Worm (Caenorhabditis elegans) whole organism, late embryonic: ENCODE results near the gene C13A2.12.

Experiments used
- F13H6.1 ChIP-seq: sonication (generic microtip); optimal IDR thresholded peaks from 2 replicates; lab custom pipeline; 2016; ENCODE audit warnings: missing genetic modification characterization, missing compliant biosample characterization
- K02D7.2 ChIP-seq: sonication (generic microtip); optimal IDR thresholded peaks from 2 replicates; lab custom pipeline; 2017; ENCODE audit warnings: mild to moderate bottlenecking, missing genetic modification characterization, missing compliant biosample characterization
- K09A11.1 ChIP-seq: sonication (generic microtip); optimal IDR thresholded peaks from 2 replicates; lab custom pipeline; 2017; ENCODE audit warnings: antibody characterized with exemption, mild to moderate bottlenecking, missing genetic modification characterization, missing compliant biosample characterization; ENCODE audit not compliant: insufficient read depth
- ceh-14 ChIP-seq: sonication (generic microtip); optimal IDR thresholded peaks from 2 replicates; lab custom pipeline; 2016; ENCODE audit warnings: missing genotype, missing genetic modification characterization, missing compliant biosample characterization
- ceh-18 ChIP-seq: sonication (generic microtip); optimal IDR thresholded peaks from 2 replicates; lab custom pipeline; 2016; ENCODE audit warnings: missing genetic modification characterization, missing compliant biosample characterization
- ceh-19 ChIP-seq: fragments of 200-800 bp; sonication (Bioruptor generic); optimal IDR thresholded peaks from 2 replicates; lab custom pipeline; 2018; ENCODE audit warnings: mild to moderate bottlenecking, missing genetic modification characterization, missing compliant biosample characterization
- ceh-2 ChIP-seq: sonication (generic microtip); optimal IDR thresholded peaks from 2 replicates; lab custom pipeline; 2016; ENCODE audit warnings: missing genotype, missing genetic modification characterization, missing compliant biosample characterization
- ceh-22 ChIP-seq: sonication (generic microtip); optimal IDR thresholded peaks from 2 replicates; lab custom pipeline; 2017; ENCODE audit warnings: missing biosample characterization, missing genetic modification characterization
- ceh-24 ChIP-seq: sonication (generic microtip); optimal IDR thresholded peaks from 2 replicates; lab custom pipeline; 2016; ENCODE audit warnings: mild to moderate bottlenecking, missing genetic modification characterization, missing compliant biosample characterization
- ceh-30 ChIP-seq: fragments of 150-350 bp; optimal IDR thresholded peaks from 2 replicates; lab custom pipeline; 2014; ENCODE audit warnings: missing biosample characterization, missing genetic modification characterization
- ceh-34 ChIP-seq: sonication (generic microtip); optimal IDR thresholded peaks from 2 replicates; lab custom pipeline; 2016; ENCODE audit warnings: mild to moderate bottlenecking, missing genetic modification characterization, missing compliant biosample characterization
- ceh-6 ChIP-seq: fragments of 200-800 bp; sonication (Bioruptor generic); optimal IDR thresholded peaks from 2 replicates; lab custom pipeline; 2018; ENCODE audit warnings: mild to moderate bottlenecking, missing genetic modification characterization, missing compliant biosample characterization
- ceh-9 ChIP-seq: sonication (generic microtip); optimal IDR thresholded peaks from 2 replicates; lab custom pipeline; 2016; ENCODE audit warnings: mild to moderate bottlenecking, missing genetic modification characterization, inconsistent platforms, missing compliant biosample characterization
- dmd-4 ChIP-seq: sonication (generic microtip); optimal IDR thresholded peaks from 2 replicates; lab custom pipeline; 2016; ENCODE audit warnings: borderline replicate concordance, missing genetic modification characterization, missing compliant biosample characterization
- elt-4 ChIP-seq: sonication (generic microtip); optimal IDR thresholded peaks from 2 replicates; lab custom pipeline; 2016; ENCODE audit warnings: missing genetic modification characterization, missing compliant biosample characterization
- fkh-6 ChIP-seq: sonication (generic microtip); optimal IDR thresholded peaks from 2 replicates; lab custom pipeline; 2016; ENCODE audit warnings: missing genetic modification characterization, missing compliant biosample characterization
- hlh-30 ChIP-seq: sonication (generic microtip); optimal IDR thresholded peaks from 2 replicates; lab custom pipeline; 2017; ENCODE audit warnings: antibody characterized with exemption, missing genetic modification characterization, missing compliant biosample characterization; ENCODE audit not compliant: insufficient read depth
- hlh-8 ChIP-seq: sonication (generic microtip); optimal IDR thresholded peaks from 2 replicates; lab custom pipeline; 2016; ENCODE audit warnings: missing genotype, missing genetic modification characterization, missing compliant biosample characterization
- lim-6 ChIP-seq: sonication (generic microtip); optimal IDR thresholded peaks from 2 replicates; lab custom pipeline; 2016; ENCODE audit warnings: missing genetic modification characterization, missing compliant biosample characterization
- madf-2 ChIP-seq: sonication (generic microtip); optimal IDR thresholded peaks from 2 replicates; lab custom pipeline; 2017; ENCODE audit warnings: missing genetic modification characterization, missing compliant biosample characterization
- mec-3 ChIP-seq: sonication (generic microtip); optimal IDR thresholded peaks from 2 replicates; lab custom pipeline; 2016; ENCODE audit warnings: borderline replicate concordance, missing genetic modification characterization, missing compliant biosample characterization
- nfya-1 ChIP-seq: sonication (generic microtip); optimal IDR thresholded peaks from 2 replicates; lab custom pipeline; 2017; ENCODE audit warnings: missing genetic modification characterization, mild to moderate bottlenecking, missing compliant biosample characterization, antibody characterized with exemption, moderate library complexity
- nhr-232 ChIP-seq: sonication (generic microtip); optimal IDR thresholded peaks from 2 replicates; lab custom pipeline; 2016; ENCODE audit warnings: missing genetic modification characterization, missing compliant biosample characterization
- pag-3 ChIP-seq: sonication (generic microtip); optimal IDR thresholded peaks from 2 replicates; lab custom pipeline; 2016; ENCODE audit warnings: missing compliant biosample characterization, missing genetic modification characterization, borderline replicate concordance
- pat-9 ChIP-seq: fragments of 200-800 bp; sonication (Bioruptor generic); optimal IDR thresholded peaks from 2 replicates; lab custom pipeline; 2018; ENCODE audit warnings: mild to moderate bottlenecking, missing genetic modification characterization, moderate library complexity, missing compliant biosample characterization
- pax-1 ChIP-seq: fragments of 150-350 bp; optimal IDR thresholded peaks from 2 replicates; lab custom pipeline; 2014; ENCODE audit warnings: missing biosample characterization, missing genetic modification characterization
- pha-2 ChIP-seq: sonication (generic microtip); optimal IDR thresholded peaks from 2 replicates; lab custom pipeline; 2017; ENCODE audit warnings: mild to moderate bottlenecking, missing genetic modification characterization, missing compliant biosample characterization
- pros-1 ChIP-seq: fragments of 150-350 bp; optimal IDR thresholded peaks from 2 replicates; lab custom pipeline; 2014; ENCODE audit warnings: missing biosample characterization, missing genetic modification reagents, missing genetic modification characterization
- ref-2 ChIP-seq: sonication (generic microtip); optimal IDR thresholded peaks from 2 replicates; lab custom pipeline; 2016; ENCODE audit warnings: missing genetic modification characterization, missing compliant biosample characterization
- sdc-2 ChIP-seq: sonication (generic microtip); optimal IDR thresholded peaks from 2 replicates; lab custom pipeline; 2016; ENCODE audit warnings: missing genotype, missing genetic modification characterization, missing compliant biosample characterization
- sox-2 ChIP-seq: fragments of 200-800 bp; sonication (Bioruptor generic); IDR thresholded peaks from 2 replicates; pipeline ENCODE4 v1.3.6; 2022; ENCODE audit warnings: missing genetic modification reagents, missing genetic modification characterization, missing compliant biosample characterization
- sox-4 ChIP-seq: sonication (generic microtip); optimal IDR thresholded peaks from 2 replicates; lab custom pipeline; 2017; ENCODE audit warnings: mild to moderate bottlenecking, missing genetic modification characterization, inconsistent platforms, missing compliant biosample characterization
- ttx-3 ChIP-seq: sonication (generic microtip); optimal IDR thresholded peaks from 2 replicates; lab custom pipeline; 2016; ENCODE audit warnings: missing genetic modification reagents, missing genetic modification characterization, missing compliant biosample characterization
- unc-3 ChIP-seq, 2 experiments: fragments of 200-800 bp in 1 of 2; sonication (Bioruptor generic) in 1 of 2; sonication (generic microtip) in 1 of 2; conservative IDR thresholded peaks in 1 of 2; optimal IDR thresholded peaks in 1 of 2; 2 replicates each; pipeline versions ENCODE4 v1.3.6 to Lab custom; 2016 to 2022; ENCODE audit warnings: missing compliant biosample characterization in 2 of 2, missing genetic modification characterization in 2 of 2, missing genetic modification reagents in 1 of 2
- zip-5 ChIP-seq: sonication (generic microtip); optimal IDR thresholded peaks from 2 replicates; lab custom pipeline; 2016; ENCODE audit warnings: missing genetic modification characterization, missing compliant biosample characterization
- ztf-16 ChIP-seq: sonication (generic microtip); optimal IDR thresholded peaks from 2 replicates; lab custom pipeline; 2017; ENCODE audit warnings: missing genetic modification characterization, missing compliant biosample characterization

C13A2.12 gene

ce11 chrV:7264042-7264441, 5.0 kb downstream of the C13A2.12 start, which contains the start of gene C13A2.9:
TSS of gene C13A2.9 (minus strand) at chrV:7264142.
- no peak for TF ChIP-seq ztf-16
- TF ChIP-seq ttx-3 (tag; lab: Kevin White, UChicago), result no peak
- TF ChIP-seq lim-6 (tag; lab: Kevin White, UChicago), result no peak
- no peak for TF ChIP-seq dmd-4 (tag; lab: Kevin White, UChicago)
- TF ChIP-seq ceh-22 (tag; lab: Kevin White, UChicago), result no peak
- TF ChIP-seq K02D7.2 (tag; lab: Kevin White, UChicago), result no peak
- no peak for TF ChIP-seq ceh-30
- TF ChIP-seq unc-3 (GFP tag; conservative IDR thresholded peaks at IDR 0.05; lab: Robert Waterston, UW), result no peak
- TF ChIP-seq unc-3 (tag; optimal IDR thresholded peaks at IDR 0.05; lab: Kevin White, UChicago), result no peak
- no peak for TF ChIP-seq sox-2 (GFP tag; lab: Robert Waterston, UW)
- TF ChIP-seq madf-2 (tag; lab: Kevin White, UChicago), result no peak

ce11 chrV:7266021-7266420, 7.0 kb downstream of the C13A2.12 start, which contains the start of gene C13A2.7:
TSS of gene C13A2.7 (plus strand) at chrV:7266321.
- TF ChIP-seq pax-1 (tag; lab: Kevin White, UChicago) (no peak), pha-2 (tag; lab: Kevin White, UChicago) (no peak), ref-2 (tag; lab: Kevin White, UChicago) (no peak), hlh-8 (tag; lab: Kevin White, UChicago) (no peak), sox-4 (tag; lab: Kevin White, UChicago) (no peak), ceh-9 (tag; lab: Kevin White, UChicago) (no peak)

ce11 chrV:7269399-7269798, 10.3 kb downstream of the C13A2.12 start, which contains the start of gene C13A2.6:
TSS of gene C13A2.6 (plus strand) at chrV:7269699.
- TF ChIP-seq ceh-6 (no peak), pag-3 (tag; lab: Kevin White, UChicago) (no peak), pros-1 (tag; lab: Kevin White, UChicago) (no peak), ceh-24 (tag; lab: Kevin White, UChicago) (no peak), K09A11.1 (tag; lab: Kevin White, UChicago) (no peak), F13H6.1 (tag; lab: Kevin White, UChicago) (no peak), hlh-30 (tag; lab: Kevin White, UChicago) (no peak), ceh-30 (no peak), ceh-34 (tag; lab: Kevin White, UChicago) (no peak), unc-3 (GFP tag; conservative IDR thresholded peaks at IDR 0.05; lab: Robert Waterston, UW) (no peak), unc-3 (tag; optimal IDR thresholded peaks at IDR 0.05; lab: Kevin White, UChicago) (no peak), ceh-19 (GFP tag; lab: Kevin White, UChicago) (no peak), sdc-2 (tag; lab: Kevin White, UChicago) (no peak), sox-4 (tag; lab: Kevin White, UChicago) (no peak), fkh-6 (tag; lab: Kevin White, UChicago) (no peak), ztf-16 (no peak), nfya-1 (tag; lab: Kevin White, UChicago) (no peak)

ce11 chrV:7274992-7275391, 15.9 kb downstream of the C13A2.12 start, which contains the start of gene C13A2.10:
TSS of gene C13A2.10 (minus strand) at chrV:7275092.
- TF ChIP-seq zip-5 (tag; lab: Kevin White, UChicago) (no peak), ceh-2 (no peak), sox-2 (GFP tag; lab: Robert Waterston, UW) (no peak), mec-3 (tag; lab: Kevin White, UChicago) (no peak), elt-4 (tag; lab: Kevin White, UChicago) (no peak), K09A11.1 (tag; lab: Kevin White, UChicago) (no peak), ref-2 (tag; lab: Kevin White, UChicago) (no peak), ceh-14 (tag; lab: Kevin White, UChicago) (no peak), ceh-6 (no peak), ceh-18 (no peak), nhr-232 (no peak), ztf-16 (no peak), ceh-9 (tag; lab: Kevin White, UChicago) (no peak), pat-9 (tag; lab: Kevin White, UChicago) (no peak)
